Worm (Caenorhabditis elegans): Measurements from ENCODE around the gene H09F14.1.

H09F14.1 gene

ce11 chrV:10571523-10571922 is 43.9 kb downstream of the H09F14.1 start:
- TF ChIP-seq ama-1 (optimal IDR thresholded peaks at IDR 0.05), result no peak
- TF ChIP-seq sdz-12 (GFP tag; optimal IDR thresholded peaks at IDR 0.05), result no peak
- peak in 1 of 2 experiments; percentile 71 for TF ChIP-seq unc-62 (GFP tag; optimal IDR thresholded peaks at IDR 0.05 in 1 of 2)
- TF ChIP-seq unc-62 (tag; optimal IDR thresholded peaks at IDR 0.05), result no peak
- TF ChIP-seq aly-2 (tag; optimal IDR thresholded peaks at IDR 0.05), result no peak
- TF ChIP-seq nhr-28 (tag; optimal IDR thresholded peaks at IDR 0.05), result peak; percentile 47
- TF ChIP-seq aha-1 (tag), result peak; percentile 64

ce11 chrV:10568496-10568895 is 46.9 kb downstream of the H09F14.1 start:
- TF ChIP-seq dmd-6 (GFP tag; IDR thresholded peaks at IDR 0.05) (no peak), unc-62 (GFP tag; optimal IDR thresholded peaks at IDR 0.05 in 1 of 2) (peak in 1 of 2 experiments; percentile 92), unc-62 (tag; optimal IDR thresholded peaks at IDR 0.05) (no peak)

ce11 chrV:10564830-10565365 is 50.5 kb downstream of the H09F14.1 start, which contains the start of gene cat-4:
TSS of gene cat-4 (plus strand) at chrV:10564880.
- TF ChIP-seq dve-1 (tag; optimal IDR thresholded peaks at IDR 0.05; ENCODE audit: insufficient read depth) (peak; percentile 8), nhr-77 (tag; optimal IDR thresholded peaks at IDR 0.05) (peak; percentile 8), tra-1 (GFP tag; IDR thresholded peaks at IDR 0.05) (no peak), nhr-10 (tag; optimal IDR thresholded peaks at IDR 0.05) (peak; percentile 3), madf-5 (GFP tag; IDR thresholded peaks at IDR 0.05) (no peak), unc-62 (GFP tag; optimal IDR thresholded peaks at IDR 0.05 in 1 of 2) (peak in 1 of 2 experiments; percentile 33), unc-62 (tag; optimal IDR thresholded peaks at IDR 0.05) (no peak), daf-16 (GFP tag; optimal IDR thresholded peaks at IDR 0.05) (no peak), daf-16 (tag; optimal IDR thresholded peaks at IDR 0.05) (peak; percentile 80), nhr-28 (tag; optimal IDR thresholded peaks at IDR 0.05) (no peak), dmd-6 (GFP tag; IDR thresholded peaks at IDR 0.05) (peak; percentile 57), hlh-11 (tag; optimal IDR thresholded peaks at IDR 0.05) (peak; percentile 13)

- peak; percentile 37 for TF ChIP-seq nhr-28 (tag; optimal IDR thresholded peaks at IDR 0.05)
- TF ChIP-seq spr-1 (tag; optimal IDR thresholded peaks at IDR 0.05), result no peak
- TF ChIP-seq nhr-11 (tag; optimal IDR thresholded peaks at IDR 0.05), result no peak
- no peak for TF ChIP-seq ceh-44 (GFP tag; IDR thresholded peaks at IDR 0.05)
- peak; percentile 9 for TF ChIP-seq hlh-11 (tag; optimal IDR thresholded peaks at IDR 0.05)
- no peak for TF ChIP-seq gei-8 (GFP tag; optimal IDR thresholded peaks at IDR 0.05)
- TF ChIP-seq mdt-29 (GFP tag; IDR thresholded peaks at IDR 0.05), result no peak
- TF ChIP-seq fkh-10 (GFP tag; optimal IDR thresholded peaks at IDR 0.05), result no peak
- TF ChIP-seq aha-1 (tag), result peak; percentile 73
- no peak for TF ChIP-seq madf-9 (GFP tag; conservative IDR thresholded peaks at IDR 0.05)
Observed at ce11 chrV:10564140-10564539, 51.3 kb downstream of the H09F14.1 start.

ce11 chrV:10562817-10563216 is 52.6 kb downstream of the H09F14.1 start:
- peak; percentile 18 for TF ChIP-seq dve-1 (tag; optimal IDR thresholded peaks at IDR 0.05; ENCODE audit: insufficient read depth)
- no peak for TF ChIP-seq skn-1 (tag; optimal IDR thresholded peaks at IDR 0.05)
- no peak for TF ChIP-seq mxl-3 (GFP tag; optimal IDR thresholded peaks at IDR 0.05)
- TF ChIP-seq aly-2 (tag; optimal IDR thresholded peaks at IDR 0.05), result no peak
- TF ChIP-seq dmd-6 (GFP tag; IDR thresholded peaks at IDR 0.05), result peak; percentile 82
